Fruit fly (Drosophila melanogaster): ENCODE data around the gene Ir76a.

DNA sequence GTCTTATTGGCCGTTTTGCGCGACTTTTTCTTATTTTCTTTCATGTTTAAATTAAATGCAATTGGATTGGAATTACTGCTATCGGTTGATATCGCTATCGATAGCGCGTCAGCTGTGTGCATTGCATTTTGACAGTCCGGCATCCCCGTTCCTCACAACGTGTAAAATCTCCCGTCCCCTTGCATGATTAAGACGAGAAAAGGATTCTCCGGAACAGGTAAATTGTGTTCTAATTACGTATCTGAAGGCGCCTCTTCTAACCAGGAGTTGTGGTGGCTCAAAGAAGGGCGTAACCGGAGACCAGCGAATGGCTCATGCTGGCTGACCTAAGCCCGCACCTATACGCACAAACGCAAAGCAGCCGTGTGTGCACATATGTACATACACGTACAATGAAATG is 8.0 kb downstream of the Ir76a start, which contains the start of the genes CG14104 and Kap-alpha1:
- TF ChIP-seq usp (GFP tag; optimal IDR thresholded peaks at IDR 0.05) (no peak), fru (GFP tag; optimal IDR thresholded peaks at IDR 0.05) (no peak), Myc (optimal IDR thresholded peaks at IDR 0.05) (peak; percentile 11), psq (GFP tag; optimal IDR thresholded peaks at IDR 0.05) (no peak)

Data from whole organism, wandering third instar larva.